Fruit fly (Drosophila melanogaster): ENCODE results near the gene CG11630.
A peak's percentile ranks its signal among the peaks of the same experiment; 100 is the strongest.

The CG11630 gene

DNA sequence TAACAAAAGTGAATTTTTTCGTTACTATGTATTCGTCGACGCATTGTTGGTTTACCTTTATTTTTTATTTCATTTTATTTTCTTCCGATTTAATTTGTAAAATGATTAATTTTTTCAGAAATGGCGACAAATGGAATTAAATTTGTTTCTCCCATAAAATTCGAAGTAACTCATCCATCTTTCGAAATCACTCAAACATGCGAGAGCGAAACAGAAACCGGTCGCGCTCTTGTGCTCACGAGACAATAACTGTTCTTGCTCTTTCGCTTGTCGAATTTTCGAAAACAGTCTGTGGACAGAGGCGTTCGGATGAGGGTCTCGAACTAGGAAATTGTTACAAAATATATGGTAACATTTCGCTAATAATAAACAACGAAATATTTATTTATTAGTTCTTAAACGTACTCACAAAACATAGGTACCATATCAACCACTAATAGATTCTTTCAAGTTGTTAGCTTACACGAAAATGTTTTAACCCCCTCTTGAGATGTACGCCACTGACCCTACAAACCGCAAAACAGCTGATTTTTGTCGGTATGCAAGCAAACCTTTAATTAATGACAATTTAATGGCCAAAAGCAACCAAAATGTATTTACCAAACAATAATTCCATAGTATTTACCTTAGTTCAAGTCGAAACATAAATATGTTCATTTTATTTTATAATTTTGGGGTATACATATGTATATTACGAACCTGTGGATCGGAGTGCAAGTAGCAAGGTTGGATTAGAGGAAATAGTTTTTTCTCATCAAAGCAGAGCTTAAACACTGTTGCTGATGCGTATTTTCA lies 10.9 kb upstream of the CG11630 start (continued):
- TF ChIP-seq CG31224 (GFP tag; IDR thresholded peaks at IDR 0.05): peak; percentile 93
- peak; percentile 94 for TF ChIP-seq wor (GFP tag; IDR thresholded peaks at IDR 0.05)
- peak; percentile 97 for TF ChIP-seq mirr (GFP tag; optimal IDR thresholded peaks at IDR 0.05)
- peak; percentile 78 for TF ChIP-seq CG14965 (GFP tag; optimal IDR thresholded peaks at IDR 0.05; ENCODE audit: borderline replicate concordance)
- TF ChIP-seq Hr78 (GFP tag; optimal IDR thresholded peaks at IDR 0.05): peak in 1 of 2 experiments; percentile 85
- TF ChIP-seq hbn (GFP tag; IDR thresholded peaks at IDR 0.05; ENCODE audit: partially characterized antibody): no peak
- peak; percentile 97 for TF ChIP-seq z (GFP tag; IDR thresholded peaks at IDR 0.05)
- peak; percentile 89 for TF ChIP-seq CG10431 (GFP tag; optimal IDR thresholded peaks at IDR 0.05)
- peak; percentile 98 for TF ChIP-seq nmo (GFP tag; optimal IDR thresholded peaks at IDR 0.05)
- TF ChIP-seq dpn (GFP tag; optimal IDR thresholded peaks at IDR 0.05): peak; percentile 97 to 98
- peak; percentile 95 for TF ChIP-seq CG12236 (GFP tag; optimal IDR thresholded peaks at IDR 0.05)
- TF ChIP-seq CG13287 (GFP tag; IDR thresholded peaks at IDR 0.05; ENCODE audit: partially characterized antibody): peak; percentile 24; the same call in 1 of the 2 replicates
- TF ChIP-seq twi (tag; optimal IDR thresholded peaks at IDR 0.05): peak; percentile 96
- TF ChIP-seq CG1602 (GFP tag; optimal IDR thresholded peaks at IDR 0.05): peak; percentile 97
- no peak; the same call in 1 of the 2 replicates for TF ChIP-seq dan (GFP tag; IDR thresholded peaks at IDR 0.05)
- TF ChIP-seq repo (GFP tag; optimal IDR thresholded peaks at IDR 0.05): peak; percentile 93
- TF ChIP-seq Elba2 (GFP tag; optimal IDR thresholded peaks at IDR 0.05): peak; percentile 85
- TF ChIP-seq Six4 (GFP tag; optimal IDR thresholded peaks at IDR 0.05): peak; percentile 97
- peak; percentile 97 for TF ChIP-seq Meics (GFP tag; optimal IDR thresholded peaks at IDR 0.05)
- TF ChIP-seq tup (GFP tag; optimal IDR thresholded peaks at IDR 0.05): peak; percentile 91
- peak; percentile 66 for TF ChIP-seq CG7745 (tag; optimal IDR thresholded peaks at IDR 0.05)
- TF ChIP-seq CG1832 (GFP tag; optimal IDR thresholded peaks at IDR 0.05): no peak
- TF ChIP-seq da (GFP tag; optimal IDR thresholded peaks at IDR 0.05): peak; percentile 91
- TF ChIP-seq CG10209 (GFP tag; optimal IDR thresholded peaks at IDR 0.05): peak; percentile 96
- peak; percentile 95 for TF ChIP-seq B-H1 (GFP tag; IDR thresholded peaks at IDR 0.05)
- TF ChIP-seq CG2889 (GFP tag; IDR thresholded peaks at IDR 0.05): peak; percentile 94
- TF ChIP-seq sna (GFP tag; IDR thresholded peaks at IDR 0.05; ENCODE audit: partially characterized antibody): 0 out of 2 replicates have a peak, but pooled peaks have one; percentile 21
- peak; percentile 95 for TF ChIP-seq Blimp-1 (GFP tag; optimal IDR thresholded peaks at IDR 0.05)
- TF ChIP-seq CG12659 (GFP tag; optimal IDR thresholded peaks at IDR 0.05): peak; percentile 98
- TF ChIP-seq CG15073 (GFP tag; optimal IDR thresholded peaks at IDR 0.05): peak; percentile 81
- TF ChIP-seq Atf6 (GFP tag; IDR thresholded peaks at IDR 0.05): peak; percentile 98
- peak; percentile 95 for TF ChIP-seq toy (GFP tag; IDR thresholded peaks at IDR 0.05)
- no peak for TF ChIP-seq CG16813 (GFP tag; IDR thresholded peaks at IDR 0.05; ENCODE audit: partially characterized antibody)
- peak; percentile 67 for TF ChIP-seq ftz-f1 (GFP tag; optimal IDR thresholded peaks at IDR 0.05)
- TF ChIP-seq maf-S (GFP tag; optimal IDR thresholded peaks at IDR 0.05): peak; percentile 96
- TF ChIP-seq dmrt11E (tag; optimal IDR thresholded peaks at IDR 0.05): peak; percentile 98
- TF ChIP-seq pfk (GFP tag; optimal IDR thresholded peaks at IDR 0.05): peak; percentile 71
- peak; percentile 95 for TF ChIP-seq CG18764 (GFP tag; optimal IDR thresholded peaks at IDR 0.05)
- peak; percentile 94 for TF ChIP-seq org-1 (GFP tag; optimal IDR thresholded peaks at IDR 0.05)
- TF ChIP-seq psq (GFP tag; optimal IDR thresholded peaks at IDR 0.05): peak; percentile 86
- TF ChIP-seq ci (GFP tag; IDR thresholded peaks at IDR 0.05): peak; percentile 98
- peak; percentile 97 for TF ChIP-seq al (GFP tag; IDR thresholded peaks at IDR 0.05)
- TF ChIP-seq Oaz (GFP tag; IDR thresholded peaks at IDR 0.05): peak; percentile 96
- no peak for TF ChIP-seq lov (optimal IDR thresholded peaks at IDR 0.05)
- TF ChIP-seq lov (GFP tag; IDR thresholded peaks at IDR 0.05): peak; percentile 96
- TF ChIP-seq Vsx1 (GFP tag; optimal IDR thresholded peaks at IDR 0.05): peak; percentile 90
- TF ChIP-seq zen (tag; optimal IDR thresholded peaks at IDR 0.05): peak; percentile 98
- TF ChIP-seq pum (GFP tag; optimal IDR thresholded peaks at IDR 0.05): peak; percentile 97
- no peak for TF ChIP-seq Sin3A (optimal IDR thresholded peaks at IDR 0.05)

All from whole organism, embryonic.